Worm (Caenorhabditis elegans) whole organism, L1 larva: ENCODE results near the gene F10A3.17.

Source experiments
- F16B12.6 ChIP-seq: fragments of 150-350 bp; optimal IDR thresholded peaks from 2 replicates; lab custom pipeline; 2014; ENCODE audit warnings: missing biosample characterization, missing genetic modification characterization
- Y116A8C.19 ChIP-seq: sonication (generic microtip); optimal IDR thresholded peaks from 2 replicates; lab custom pipeline; 2016; ENCODE audit warnings: missing compliant biosample characterization, missing genetic modification characterization, borderline replicate concordance
- alr-1 ChIP-seq: fragments of 200-800 bp; sonication (Bioruptor generic); optimal IDR thresholded peaks from 2 replicates; lab custom pipeline; 2018; ENCODE audit warnings: borderline replicate concordance, mild to moderate bottlenecking, missing genetic modification characterization, missing compliant biosample characterization
- blmp-1 ChIP-seq: fragments of 150-350 bp; optimal IDR thresholded peaks from 2 replicates; lab custom pipeline; 2014; ENCODE audit warnings: missing biosample characterization, missing genetic modification characterization
- ceh-8 ChIP-seq: fragments of 200-800 bp; sonication (Bioruptor generic); optimal IDR thresholded peaks from 2 replicates; lab custom pipeline; 2018; ENCODE audit warnings: mild to moderate bottlenecking, missing genetic modification characterization, moderate library complexity, missing compliant biosample characterization
- ceh-82 ChIP-seq, 3 experiments: fragments of 150-350 bp in 1 of 3; sonication (generic microtip) in 2 of 3; optimal IDR thresholded peaks; 2 replicates each; lab custom pipeline; 2014 to 2017; ENCODE audit warnings: missing biosample characterization in 3 of 3, missing genetic modification characterization in 3 of 3
- ceh-90 ChIP-seq: sonication (generic microtip); optimal IDR thresholded peaks from 2 replicates; lab custom pipeline; 2016; ENCODE audit warnings: missing genetic modification characterization, missing compliant biosample characterization
- dsc-1 ChIP-seq: sonication (generic microtip); optimal IDR thresholded peaks from 2 replicates; lab custom pipeline; 2016; ENCODE audit warnings: mild to moderate bottlenecking, missing genetic modification characterization, missing compliant biosample characterization
- efl-3 ChIP-seq: fragments of 200-800 bp; sonication (Bioruptor generic); optimal IDR thresholded peaks from 2 replicates; lab custom pipeline; 2018; ENCODE audit warnings: mild to moderate bottlenecking, missing genetic modification characterization, missing compliant biosample characterization
- egl-13 ChIP-seq: sonication (generic microtip); optimal IDR thresholded peaks from 2 replicates; lab custom pipeline; 2016; ENCODE audit warnings: missing genotype, missing genetic modification reagents, missing genetic modification characterization, missing compliant biosample characterization
- elt-2 ChIP-seq: sonication (generic microtip); optimal IDR thresholded peaks from 2 replicates; lab custom pipeline; 2016; ENCODE audit warnings: missing genetic modification characterization, mild to moderate bottlenecking, inconsistent platforms, missing compliant biosample characterization, missing genetic modification reagents
- ets-5 ChIP-seq: fragments of 200-800 bp; sonication (Bioruptor generic); IDR thresholded peaks from 2 replicates; pipeline ENCODE4 v1.3.6; 2022; ENCODE audit warnings: missing genetic modification characterization, missing compliant biosample characterization
- fkh-4 ChIP-seq: sonication (generic microtip); optimal IDR thresholded peaks from 2 replicates; lab custom pipeline; 2016; ENCODE audit warnings: missing compliant biosample characterization, missing genetic modification characterization, borderline replicate concordance
- fkh-8 ChIP-seq: sonication (generic microtip); optimal IDR thresholded peaks from 2 replicates; lab custom pipeline; 2016; ENCODE audit warnings: mild to moderate bottlenecking, missing genetic modification characterization, missing compliant biosample characterization
- fos-1 ChIP-seq: fragments of 150-350 bp; optimal IDR thresholded peaks from 2 replicates; lab custom pipeline; 2014; ENCODE audit warnings: missing biosample characterization, missing genetic modification characterization
- hlh-17 ChIP-seq: fragments of 200-800 bp; sonication (Bioruptor generic); optimal IDR thresholded peaks from 2 replicates; lab custom pipeline; 2018; ENCODE audit warnings: missing genetic modification characterization, mild to moderate bottlenecking, missing compliant biosample characterization, moderate library complexity, borderline replicate concordance
- hlh-4 ChIP-seq: sonication (generic microtip); optimal IDR thresholded peaks from 2 replicates; lab custom pipeline; 2016; ENCODE audit warnings: mild to moderate bottlenecking, missing genetic modification characterization, missing compliant biosample characterization
- lin-13 ChIP-seq: fragments of 150-350 bp; optimal IDR thresholded peaks from 2 replicates; lab custom pipeline; 2014; ENCODE audit warnings: missing biosample characterization, missing genetic modification reagents, missing genetic modification characterization
- lin-14 ChIP-seq: fragments of 200-800 bp; sonication (Bioruptor generic); optimal IDR thresholded peaks from 2 replicates; lab custom pipeline; 2018; ENCODE audit warnings: mild to moderate bottlenecking, missing genetic modification characterization, moderate library complexity, missing compliant biosample characterization
- lin-35 ChIP-seq, 2 experiments: fragments of 150-350 bp; optimal IDR thresholded peaks; 2 replicates each; lab custom pipeline; 2014; ENCODE audit warnings: missing biosample characterization in 2 of 2, missing genetic modification characterization in 2 of 2, missing genetic modification reagents in 2 of 2
- mep-1 ChIP-seq: fragments of 150-350 bp; optimal IDR thresholded peaks from 2 replicates; lab custom pipeline; 2014; ENCODE audit warnings: missing biosample characterization, missing genetic modification characterization
- nhr-12 ChIP-seq: sonication (generic microtip); optimal IDR thresholded peaks from 2 replicates; lab custom pipeline; 2017; ENCODE audit warnings: missing biosample characterization, missing genetic modification characterization
- nhr-19 ChIP-seq: fragments of 200-800 bp; sonication (Bioruptor generic); conservative IDR thresholded peaks from 2 replicates; pipeline ENCODE4 v1.3.6; 2022; ENCODE audit warnings: missing genetic modification characterization, missing compliant biosample characterization
- nhr-237 ChIP-seq: fragments of 150-350 bp; optimal IDR thresholded peaks from 2 replicates; lab custom pipeline; 2014; ENCODE audit warnings: missing biosample characterization, missing genetic modification characterization
- nhr-71 ChIP-seq: sonication (generic microtip); optimal IDR thresholded peaks from 2 replicates; lab custom pipeline; 2016; ENCODE audit warnings: mild to moderate bottlenecking, missing genetic modification characterization, moderate library complexity, missing compliant biosample characterization
- nhr-76 ChIP-seq: sonication (generic microtip); optimal IDR thresholded peaks from 2 replicates; lab custom pipeline; 2017; ENCODE audit warnings: missing biosample characterization, missing genetic modification characterization
- nhr-84 ChIP-seq: sonication (generic microtip); optimal IDR thresholded peaks from 2 replicates; lab custom pipeline; 2017; ENCODE audit warnings: missing biosample characterization, missing genetic modification characterization
- nhr-90 ChIP-seq: sonication (generic microtip); optimal IDR thresholded peaks from 2 replicates; lab custom pipeline; 2016; ENCODE audit warnings: mild to moderate bottlenecking, missing genetic modification characterization, missing compliant biosample characterization; ENCODE audit not compliant: poor library complexity
- pqm-1 ChIP-seq: sonication (generic microtip); optimal IDR thresholded peaks from 3 replicates; lab custom pipeline; 2017; ENCODE audit warnings: missing biosample characterization, missing genetic modification characterization
- rnt-1 ChIP-seq: sonication (generic microtip); optimal IDR thresholded peaks from 2 replicates; lab custom pipeline; 2016; ENCODE audit warnings: mild to moderate bottlenecking, missing genetic modification characterization, moderate library complexity, missing compliant biosample characterization
- snpc-4 ChIP-seq: fragments of 150-350 bp; optimal IDR thresholded peaks from 2 replicates; lab custom pipeline; 2014; ENCODE audit warnings: missing biosample characterization, missing genetic modification characterization
- snu-23 ChIP-seq: sonication (generic microtip); optimal IDR thresholded peaks from 2 replicates; lab custom pipeline; 2016; ENCODE audit warnings: missing genetic modification characterization, missing compliant biosample characterization
- sptf-1 ChIP-seq: fragments of 150-350 bp; optimal IDR thresholded peaks from 2 replicates; lab custom pipeline; 2014; ENCODE audit warnings: missing biosample characterization, missing genetic modification characterization
- swsn-7 ChIP-seq: sonication (generic microtip); optimal IDR thresholded peaks from 2 replicates; lab custom pipeline; 2016; ENCODE audit warnings: missing genetic modification characterization, missing compliant biosample characterization
- unc-30 ChIP-seq: sonication (generic microtip); optimal IDR thresholded peaks from 2 replicates; lab custom pipeline; 2017; ENCODE audit warnings: missing biosample characterization, missing genetic modification characterization
- unc-98 ChIP-seq: fragments of 200-800 bp; sonication (Bioruptor generic); IDR thresholded peaks from 2 replicates; pipeline ENCODE4 v1.3.6; 2022; ENCODE audit warnings: missing genetic modification characterization, missing compliant biosample characterization
- xbp-1 ChIP-seq: sonication (generic microtip); optimal IDR thresholded peaks from 2 replicates; lab custom pipeline; 2016; ENCODE audit warnings: missing genetic modification characterization, missing compliant biosample characterization
- zag-1 ChIP-seq: fragments of 150-350 bp; optimal IDR thresholded peaks from 2 replicates; lab custom pipeline; 2014; ENCODE audit warnings: missing biosample characterization, missing genetic modification characterization
- ztf-11 ChIP-seq, 2 experiments: sonication (generic microtip); optimal IDR thresholded peaks; 2 replicates each; lab custom pipeline; 2016 to 2017; ENCODE audit warnings: missing genetic modification characterization in 2 of 2, missing biosample characterization in 1 of 2, missing compliant biosample characterization in 1 of 2
- ztf-4 ChIP-seq: fragments of 150-350 bp; optimal IDR thresholded peaks from 2 replicates; lab custom pipeline; 2014; ENCODE audit warnings: missing biosample characterization, missing genetic modification characterization

The F10A3.17 gene

DNA sequence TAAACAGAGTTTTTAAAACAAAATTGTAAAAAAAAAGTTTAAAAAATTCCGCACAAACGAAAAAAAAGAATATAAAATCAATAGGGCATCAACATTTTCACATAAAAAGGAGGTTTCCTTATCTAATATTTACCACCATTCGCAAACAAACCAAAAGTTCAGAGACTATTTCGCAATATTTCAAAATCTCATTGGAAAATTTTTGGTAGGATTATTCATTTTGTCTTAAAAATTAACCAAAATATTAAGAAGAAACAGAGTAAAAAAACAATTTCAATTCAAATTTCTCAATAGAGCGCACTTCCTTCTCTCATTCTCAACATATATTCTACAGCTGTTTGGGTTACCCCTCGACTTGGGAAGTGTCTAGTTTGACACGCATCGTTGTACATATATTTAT lies 593 bp upstream of the F10A3.17 start (continued):
- no peak for TF ChIP-seq xbp-1 (tag; lab: Kevin White, UChicago)
- TF ChIP-seq snpc-4 (tag; lab: Kevin White, UChicago), result peak; percentile 2
- no peak for TF ChIP-seq nhr-76

DNA sequence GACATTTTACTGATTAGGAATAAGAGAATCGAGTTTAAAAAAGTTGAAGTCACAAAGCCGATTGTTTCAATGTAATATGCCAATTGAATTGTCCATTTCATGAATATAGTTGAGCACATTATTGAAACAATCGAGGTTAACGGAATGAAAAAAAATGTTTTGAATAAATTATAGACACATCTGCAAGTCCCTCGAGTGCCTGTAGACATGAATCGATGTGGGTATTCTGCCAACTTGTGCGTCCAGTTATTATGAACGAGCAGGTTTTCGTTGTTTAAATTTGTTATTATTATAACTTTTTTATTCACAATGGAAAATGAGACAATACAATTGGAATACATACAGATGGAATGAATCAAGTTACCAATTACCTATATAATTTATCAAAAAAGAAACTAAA lies 1.1 kb downstream of the F10A3.17 start, which contains the start of gene str-99:
str-99 (minus strand) TSS at position 101 of the 400 bp plus-strand sequence.
- TF ChIP-seq lin-35 (GFP tag; optimal IDR thresholded peaks at IDR 0.05; lab: Kevin White, UChicago) (no peak), nhr-237 (tag; lab: Kevin White, UChicago) (no peak), F16B12.6 (tag; lab: Kevin White, UChicago) (no peak), nhr-71 (tag; lab: Kevin White, UChicago) (no peak), egl-13 (tag; lab: Kevin White, UChicago) (no peak), fkh-8 (no peak), hlh-4 (tag; lab: Kevin White, UChicago) (no peak), nhr-90 (tag; lab: Kevin White, UChicago) (no peak), lin-13 (GFP tag; lab: Kevin White, UChicago) (no peak), blmp-1 (no peak), pqm-1 (tag; lab: Kevin White, UChicago) (no peak), sptf-1 (tag; lab: Kevin White, UChicago) (no peak), fkh-4 (tag; lab: Kevin White, UChicago) (no peak), zag-1 (no peak)

DNA sequence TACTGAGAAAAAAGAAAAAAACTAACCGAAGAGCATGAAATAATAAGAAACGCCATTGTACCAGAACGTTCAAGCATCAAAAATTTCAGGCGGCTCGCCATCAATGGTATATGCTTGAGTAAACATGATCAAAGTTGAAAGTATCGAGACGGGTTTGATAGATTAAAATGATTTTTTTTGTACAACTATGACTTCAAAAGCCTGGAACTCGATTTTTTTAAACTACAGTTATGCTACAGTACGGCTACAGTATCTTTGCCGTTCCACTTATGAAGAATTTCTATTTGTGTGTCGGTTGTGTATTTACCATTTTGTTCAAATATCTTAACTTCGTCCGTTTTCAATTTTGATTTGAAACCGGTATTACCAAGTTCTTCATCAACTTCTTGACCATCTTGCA lies 4.4 kb downstream of the F10A3.17 start, which contains the start of gene str-97:
str-97 (minus strand) TSS at position 101 of the 400 bp plus-strand sequence.
- TF ChIP-seq nhr-84 (tag; lab: Kevin White, UChicago) (no peak), blmp-1 (no peak), elt-2 (tag; lab: Kevin White, UChicago) (no peak), ztf-4 (tag; lab: Kevin White, UChicago) (no peak), mep-1 (tag; lab: Kevin White, UChicago) (no peak), ceh-82 (tag; optimal IDR thresholded peaks at IDR 0.05; lab: Kevin White, UChicago) (no peak), alr-1 (no peak)

DNA sequence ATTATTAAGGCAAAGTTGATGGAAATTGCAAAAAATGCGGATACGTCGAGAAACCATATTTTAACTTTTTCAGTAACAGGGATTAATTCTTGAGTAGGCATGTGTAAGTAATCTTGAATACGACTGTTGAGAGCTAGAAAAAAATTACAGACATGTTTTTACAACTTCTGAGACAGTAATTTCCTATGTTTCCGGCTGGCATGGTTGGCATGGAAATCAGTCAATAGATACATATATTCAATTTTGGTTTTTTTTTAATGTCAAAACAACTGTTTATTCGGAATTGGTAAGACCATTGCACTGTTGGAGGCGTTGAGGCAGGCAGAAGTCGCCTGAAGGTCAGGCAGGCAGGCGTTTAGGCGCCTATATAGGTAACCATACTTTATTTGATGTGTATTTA lies 6.1 kb downstream of the F10A3.17 start, which contains the start of gene str-254:
str-254 (minus strand) TSS at position 101 of the 400 bp plus-strand sequence.
- no peak for TF ChIP-seq efl-3
- TF ChIP-seq lin-14 (GFP tag; lab: Kevin White, UChicago), result no peak
- TF ChIP-seq nhr-84 (tag; lab: Kevin White, UChicago), result no peak
- TF ChIP-seq ets-5 (GFP tag; lab: Robert Waterston, UW), result no peak
- TF ChIP-seq hlh-4 (tag; lab: Kevin White, UChicago), result no peak
- TF ChIP-seq unc-98 (GFP tag; lab: Robert Waterston, UW), result no peak
- TF ChIP-seq unc-30 (tag; lab: Kevin White, UChicago), result no peak
- TF ChIP-seq F16B12.6 (tag; lab: Kevin White, UChicago), result no peak
- no peak for TF ChIP-seq zag-1
- no peak for TF ChIP-seq ztf-11 (tag; optimal IDR thresholded peaks at IDR 0.05; lab: Kevin White, UChicago)
- TF ChIP-seq fkh-4 (tag; lab: Kevin White, UChicago), result no peak
- no peak for TF ChIP-seq rnt-1 (tag; lab: Kevin White, UChicago)
- no peak for TF ChIP-seq snu-23 (GFP tag; lab: Kevin White, UChicago)
- no peak for TF ChIP-seq hlh-17 (GFP tag; lab: Kevin White, UChicago)
- TF ChIP-seq nhr-12, result no peak
- no peak for TF ChIP-seq lin-13 (GFP tag; lab: Kevin White, UChicago)

DNA sequence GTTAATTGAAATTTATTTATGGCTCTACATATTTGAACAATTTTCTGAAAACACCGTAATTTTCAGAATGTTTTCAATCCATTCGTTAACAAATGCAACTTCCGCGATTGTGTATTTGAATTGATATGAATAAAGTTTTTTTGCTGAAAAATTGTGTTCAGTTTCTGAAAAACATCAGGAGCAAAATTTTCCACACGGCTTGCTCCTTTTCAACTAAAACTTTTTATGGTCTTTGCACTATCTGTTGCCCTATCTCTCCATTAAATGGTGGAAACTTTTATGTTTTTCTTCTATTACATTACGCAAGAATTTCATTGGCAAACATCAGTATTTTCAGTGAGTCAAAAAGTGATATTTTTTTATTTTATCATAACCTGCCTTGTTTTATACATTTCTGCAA lies 10.7 kb downstream of the F10A3.17 start, which contains the start of gene F10A3.4:
F10A3.4 (plus strand) TSS at position 301 of the 400 bp plus-strand sequence.
- no peak for TF ChIP-seq nhr-71 (tag; lab: Kevin White, UChicago)
- no peak for TF ChIP-seq dsc-1
- TF ChIP-seq fos-1 (tag; lab: Kevin White, UChicago), result no peak
- TF ChIP-seq fkh-4 (tag; lab: Kevin White, UChicago), result no peak
- no peak for TF ChIP-seq ztf-4 (tag; lab: Kevin White, UChicago)
- TF ChIP-seq swsn-7, result no peak
- TF ChIP-seq egl-13 (tag; lab: Kevin White, UChicago), result no peak
- TF ChIP-seq hlh-17 (GFP tag; lab: Kevin White, UChicago), result no peak
- no peak for TF ChIP-seq nhr-19 (GFP tag; lab: Robert Waterston, UW)
- no peak for TF ChIP-seq Y116A8C.19
- no peak for TF ChIP-seq ceh-90 (tag; lab: Kevin White, UChicago)
- TF ChIP-seq ceh-8 (GFP tag; lab: Kevin White, UChicago), result no peak
